Worm (Caenorhabditis elegans): ENCODE data around the gene ooc-3.
A peak's percentile ranks its signal among the peaks of the same experiment; 100 is the strongest.

The ooc-3 gene

ce11 chrII:11542385-11542784 lies 47.3 kb upstream of the ooc-3 start, which contains the start of gene gtf-2E2 (continued):
- TF ChIP-seq nhr-6 (tag; optimal IDR thresholded peaks at IDR 0.05): peak; percentile 3
- no peak for TF ChIP-seq F49E8.2 (tag; optimal IDR thresholded peaks at IDR 0.05; ENCODE audit: borderline replicate concordance)
- TF ChIP-seq lsy-2 (tag; optimal IDR thresholded peaks at IDR 0.05): peak in 1 of 2 experiments; percentile 61
- TF ChIP-seq daf-12 (tag; optimal IDR thresholded peaks at IDR 0.05): no peak
- no peak for TF ChIP-seq dmd-9 (GFP tag; IDR thresholded peaks at IDR 0.05)
- TF ChIP-seq ceh-62 (tag; optimal IDR thresholded peaks at IDR 0.05): no peak
- peak; percentile 47 for TF ChIP-seq ceh-28 (tag; optimal IDR thresholded peaks at IDR 0.05)
- no peak for TF ChIP-seq lim-7 (GFP tag; IDR thresholded peaks at IDR 0.05)
- no peak for TF ChIP-seq ces-1 (GFP tag; optimal IDR thresholded peaks at IDR 0.05)
- TF ChIP-seq daf-8 (GFP tag; IDR thresholded peaks at IDR 0.05): no peak
- TF ChIP-seq daf-16 (GFP tag; optimal IDR thresholded peaks at IDR 0.05): no peak
- TF ChIP-seq daf-16 (tag; optimal IDR thresholded peaks at IDR 0.05): peak; percentile 68
- TF ChIP-seq set-16 (GFP tag; IDR thresholded peaks at IDR 0.05): no peak
- TF ChIP-seq mdt-29 (GFP tag; IDR thresholded peaks at IDR 0.05): no peak
- no peak for TF ChIP-seq tag-97 (GFP tag; IDR thresholded peaks at IDR 0.05)
- TF ChIP-seq aly-2 (tag; optimal IDR thresholded peaks at IDR 0.05): no peak
- no peak for TF ChIP-seq unc-39 (tag; optimal IDR thresholded peaks at IDR 0.05)
- TF ChIP-seq madf-9 (GFP tag; conservative IDR thresholded peaks at IDR 0.05): no peak
- TF ChIP-seq ctbp-1 (GFP tag; IDR thresholded peaks at IDR 0.05): no peak
- no peak for TF ChIP-seq F26F4.8 (GFP tag; conservative IDR thresholded peaks at IDR 0.05)
- TF ChIP-seq R02D3.7 (tag; optimal IDR thresholded peaks at IDR 0.05): no peak
- no peak for TF ChIP-seq fos-1 (tag; optimal IDR thresholded peaks at IDR 0.05)
- TF ChIP-seq zfp-2 (tag; optimal IDR thresholded peaks at IDR 0.05): no peak
- TF ChIP-seq F10B5.3 (tag; optimal IDR thresholded peaks at IDR 0.05): no peak
- TF ChIP-seq nhr-11 (tag; optimal IDR thresholded peaks at IDR 0.05): no peak
- peak; percentile 11 for TF ChIP-seq nhr-28 (tag; optimal IDR thresholded peaks at IDR 0.05)
- peak; percentile 42; the same call in 1 of the 2 replicates for TF ChIP-seq arid-1 (GFP tag; conservative IDR thresholded peaks at IDR 0.05)
- TF ChIP-seq hlh-11 (tag; optimal IDR thresholded peaks at IDR 0.05): no peak
- no peak for TF ChIP-seq egl-43 (GFP tag; IDR thresholded peaks at IDR 0.05)
- no peak for TF ChIP-seq nhr-77 (tag; optimal IDR thresholded peaks at IDR 0.05)
- TF ChIP-seq mxl-3 (GFP tag; optimal IDR thresholded peaks at IDR 0.05): no peak
- no peak for TF ChIP-seq zfp-3 (GFP tag; conservative IDR thresholded peaks at IDR 0.05)
- TF ChIP-seq ztf-7 (tag; optimal IDR thresholded peaks at IDR 0.05): no peak
- no peak for TF ChIP-seq ceh-44 (GFP tag; IDR thresholded peaks at IDR 0.05)
- TF ChIP-seq mdl-1 (tag; optimal IDR thresholded peaks at IDR 0.05): no peak
- TF ChIP-seq mxl-2 (GFP tag; conservative IDR thresholded peaks at IDR 0.05): no peak
- TF ChIP-seq zip-2 (tag; optimal IDR thresholded peaks at IDR 0.05): no peak
- no peak for TF ChIP-seq nhr-111 (GFP tag; optimal IDR thresholded peaks at IDR 0.05)
- TF ChIP-seq nhr-237 (tag; optimal IDR thresholded peaks at IDR 0.05): no peak
- no peak for TF ChIP-seq unc-130 (GFP tag; optimal IDR thresholded peaks at IDR 0.05)
- TF ChIP-seq pqm-1 (tag; optimal IDR thresholded peaks at IDR 0.05): no peak
- TF ChIP-seq T20F7.1 (GFP tag; optimal IDR thresholded peaks at IDR 0.05): no peak
- TF ChIP-seq F37D6.2 (tag; optimal IDR thresholded peaks at IDR 0.05): no peak
- TF ChIP-seq ceh-20 (GFP tag; IDR thresholded peaks at IDR 0.05): no peak
- no peak for TF ChIP-seq sdz-12 (GFP tag; optimal IDR thresholded peaks at IDR 0.05)
- no peak for TF ChIP-seq php-3 (GFP tag; IDR thresholded peaks at IDR 0.05)
- TF ChIP-seq lin-29 (GFP tag; IDR thresholded peaks at IDR 0.05): no peak
- TF ChIP-seq ztf-11 (tag; optimal IDR thresholded peaks at IDR 0.05): no peak
- TF ChIP-seq jun-1 (tag; optimal IDR thresholded peaks at IDR 0.05): no peak
- no peak for TF ChIP-seq ceh-32 (tag; optimal IDR thresholded peaks at IDR 0.05; ENCODE audit: poor library complexity)
- no peak for TF ChIP-seq nhr-76 (tag; optimal IDR thresholded peaks at IDR 0.05)

Data from whole organism, L4 larva.